Fruit fly (Drosophila melanogaster) S2 (cell line): ENCODE results near the gene ND-24L.

Experiments used
- CG8478 ChIP-seq: fragments of >200 bp; optimal IDR thresholded peaks from 2 replicates; lab custom pipeline; 2018
- CTCF ChIP-seq, 2 experiments: fragments of >200 bp; optimal IDR thresholded peaks; 2 replicates each; lab custom pipeline; 2018

DNA sequence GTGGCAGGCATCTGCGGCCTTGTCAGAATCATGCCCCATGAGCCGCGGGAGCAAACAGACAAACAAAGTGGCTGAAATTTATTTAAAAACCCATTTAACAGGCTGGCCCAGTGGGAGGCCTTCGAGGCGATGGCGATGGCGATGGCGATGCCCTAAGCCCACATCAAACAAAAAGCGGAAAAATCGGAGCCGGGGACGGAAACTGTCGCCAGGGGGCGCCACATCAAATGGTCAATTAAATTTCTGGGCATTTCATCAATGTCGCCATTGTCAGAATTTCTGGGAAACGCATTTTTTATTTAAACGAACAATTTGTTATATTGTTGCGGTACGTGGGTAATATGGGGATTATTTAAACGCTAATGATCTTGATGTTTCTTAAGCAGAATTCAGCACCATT, 28.4 kb downstream of the ND-24L start:
- TF ChIP-seq CG8478 (lab: Kevin White, UChicago) (no peak), CTCF (optimal IDR thresholded peaks at IDR 0.05; lab: Kevin White, UChicago) (peak; percentile 61 to 66)
